Fruit fly (Drosophila melanogaster) whole organism, embryonic: ENCODE data around the gene CG13053.

Source experiments
- Atf3 ChIP-seq: fragments of 200-800 bp; sonication (Bioruptor generic); optimal IDR thresholded peaks from 3 replicates; lab custom pipeline; 2016; ENCODE audit warnings: missing biosample characterization, missing genetic modification characterization
- BtbVII ChIP-seq: fragments of 200-800 bp; sonication (Bioruptor generic); optimal IDR thresholded peaks from 3 replicates; lab custom pipeline; 2017; ENCODE audit warnings: missing biosample characterization, mild to moderate bottlenecking, missing genetic modification characterization
- CG15601 ChIP-seq: fragments of 200-800 bp; sonication (Bioruptor generic); optimal IDR thresholded peaks from 3 replicates; lab custom pipeline; 2019; ENCODE audit warnings: missing biosample characterization, mild to moderate bottlenecking, missing genetic modification characterization, moderate library complexity
- CG1792 ChIP-seq: fragments of 200-800 bp; sonication (Bioruptor generic); optimal IDR thresholded peaks from 2 replicates; lab custom pipeline; 2016; ENCODE audit warnings: missing biosample characterization, missing genetic modification characterization
- CG31365 ChIP-seq: fragments of 200-800 bp; sonication (Bioruptor generic); optimal IDR thresholded peaks from 2 replicates; lab custom pipeline; 2018; ENCODE audit warnings: missing biosample characterization, mild to moderate bottlenecking, missing genetic modification characterization
- CG8944 ChIP-seq: fragments of 200-800 bp; sonication (Bioruptor generic); optimal IDR thresholded peaks from 3 replicates; lab custom pipeline; 2016; ENCODE audit warnings: missing biosample characterization, missing genetic modification characterization
- Dbx ChIP-seq: fragments of 200-800 bp; sonication (Bioruptor generic); IDR thresholded peaks from 3 replicates; pipeline ENCODE4 v1.3.6; 2022; ENCODE audit warnings: missing biosample characterization, missing genetic modification characterization
- Vsx1 ChIP-seq: fragments of 200-800 bp; sonication (Bioruptor generic); optimal IDR thresholded peaks from 2 replicates; lab custom pipeline; 2017; ENCODE audit warnings: missing biosample characterization, mild to moderate bottlenecking, missing genetic modification characterization, missing genetic modification reagents
- al ChIP-seq: fragments of 200-800 bp; sonication (Bioruptor generic); IDR thresholded peaks from 2 replicates; pipeline ENCODE4 v1.3.6; 2022; ENCODE audit warnings: missing biosample characterization, missing genetic modification characterization
- lab ChIP-seq: fragments of 200-800 bp; sonication (Bioruptor generic); optimal IDR thresholded peaks from 3 replicates; lab custom pipeline; 2017; ENCODE audit warnings: missing biosample characterization, missing genetic modification characterization, mild to moderate bottlenecking, moderate library complexity, missing genetic modification reagents
- otp ChIP-seq: fragments of 200-800 bp; sonication (Bioruptor generic); IDR thresholded peaks from 3 replicates; pipeline ENCODE4, ENCODE4 v1.3.6; 2022; ENCODE audit warnings: missing biosample characterization, missing genetic modification characterization
- pan ChIP-seq, 4 experiments: fragments of >200 bp in 3 of 4; fragments of 200-800 bp in 1 of 4; sonication (Bioruptor generic) in 1 of 4; optimal IDR thresholded peaks in 3 of 4; IDR thresholded peaks in 1 of 4; 2 replicates each; pipeline versions ENCODE4 v1.3.6 to Lab custom; 2017 to 2022; ENCODE audit warnings: missing biosample characterization in 2 of 4, missing genetic modification characterization in 2 of 4, mixed read lengths in 1 of 4
- tgo ChIP-seq: fragments of 200-800 bp; sonication (Bioruptor generic); IDR thresholded peaks from 3 replicates; pipeline ENCODE4 v1.3.6; 2022; ENCODE audit warnings: missing biosample characterization, missing genetic modification characterization
- vfl ChIP-seq: fragments of 200-800 bp; sonication (Bioruptor generic); optimal IDR thresholded peaks from 2 replicates; lab custom pipeline; 2016; ENCODE audit warnings: missing biosample characterization, missing genetic modification characterization

DNA sequence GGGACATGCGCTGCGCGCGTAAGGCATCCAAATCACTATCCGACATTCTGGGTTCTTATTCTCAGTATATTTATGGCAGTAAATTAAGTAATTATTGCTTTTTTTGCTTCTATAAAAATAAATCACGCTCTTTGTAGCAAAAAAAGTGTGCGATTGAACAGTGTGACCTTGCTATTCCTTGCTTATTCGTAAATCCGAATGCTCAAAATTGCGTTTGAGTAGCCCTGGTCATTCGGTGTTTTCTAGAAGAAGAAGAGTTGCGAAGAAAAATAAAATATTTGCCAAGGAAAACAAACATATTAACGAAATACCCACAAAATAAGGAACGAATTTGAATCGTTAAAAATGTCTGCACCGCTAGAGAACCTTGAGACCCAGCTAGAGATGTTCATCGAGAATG, 27.7 kb downstream of the CG13053 start, which contains the start of the genes PDCD-5 and MED10:
- TF ChIP-seq CG1792 (GFP tag; lab: Kevin White, UChicago) (no peak), CG8944 (GFP tag; lab: Kevin White, UChicago) (no peak), tgo (no peak), otp (no peak), CG31365 (tag; lab: Kevin White, UChicago) (no peak), pan (optimal IDR thresholded peaks at IDR 0.05; lab: Kevin White, UChicago) (no peak), pan (GFP tag; optimal IDR thresholded peaks at IDR 0.05 in 1 of 2, IDR thresholded peaks at IDR 0.05 in 1 of 2) (no peak), al (GFP tag; lab: Robert Waterston, UW) (no peak), vfl (no peak), BtbVII (GFP tag; lab: Kevin White, UChicago) (no peak), Vsx1 (GFP tag; lab: Kevin White, UChicago) (no peak), Atf3 (GFP tag; lab: Kevin White, UChicago) (no peak), lab (no peak), Dbx (GFP tag; lab: Robert Waterston, UW) (no peak), CG15601 (no peak)
